Fruit fly (Drosophila melanogaster) ovary, adult (tissue): Measurements from ENCODE around the gene CG2006.

Experiments used
- CG17801 ChIP-seq: fragments of 200-800 bp; optimal IDR thresholded peaks from 2 replicates; lab custom pipeline; 2019; ENCODE audit warnings: missing biosample characterization, mild to moderate bottlenecking, missing genetic modification characterization, moderate library complexity; ENCODE audit not compliant: partially characterized antibody

CG2006 gene

dm6 chr3R:29526565-29526964 is 37.3 kb downstream of the CG2006 start:
- TF ChIP-seq CG17801 (GFP tag; lab: Kevin White, UChicago) = no peak

- TF ChIP-seq CG17801 (GFP tag; lab: Kevin White, UChicago) = no peak
Observed at dm6 chr3R:29538436-29538835, 49.2 kb downstream of the CG2006 start.
